Worm (Caenorhabditis elegans): Measurements from ENCODE around the gene R09H10.6.

The R09H10.6 gene

ce11 chrIV:10616366-10616765 is 8.0 kb downstream of the R09H10.6 start:
- no peak for TF ChIP-seq nhr-77 (tag; optimal IDR thresholded peaks at IDR 0.05)
- no peak for TF ChIP-seq hlh-11 (tag; optimal IDR thresholded peaks at IDR 0.05)
- peak; percentile 37 for TF ChIP-seq mxl-3 (GFP tag; optimal IDR thresholded peaks at IDR 0.05)
- TF ChIP-seq R02D3.7 (tag; optimal IDR thresholded peaks at IDR 0.05), result no peak
- peak in 1 of 2 experiments; percentile 78 for TF ChIP-seq unc-62 (GFP tag; optimal IDR thresholded peaks at IDR 0.05 in 1 of 2)
- TF ChIP-seq unc-62 (tag; optimal IDR thresholded peaks at IDR 0.05), result no peak
- no peak for TF ChIP-seq lin-29 (GFP tag; IDR thresholded peaks at IDR 0.05)

- TF ChIP-seq unc-39 (tag; optimal IDR thresholded peaks at IDR 0.05) (no peak), hlh-30 (tag; optimal IDR thresholded peaks at IDR 0.05; ENCODE audit: insufficient read depth) (peak; percentile 19), T20F7.1 (GFP tag; optimal IDR thresholded peaks at IDR 0.05) (no peak), unc-62 (GFP tag; optimal IDR thresholded peaks at IDR 0.05 in 1 of 2) (peak in 1 of 2 experiments; percentile 92), unc-62 (tag; optimal IDR thresholded peaks at IDR 0.05) (no peak), jun-1 (tag; optimal IDR thresholded peaks at IDR 0.05) (no peak), cey-2 (tag; optimal IDR thresholded peaks at IDR 0.05; ENCODE audit: borderline replicate concordance, insufficient read depth) (peak; percentile 2), mxl-2 (GFP tag; conservative IDR thresholded peaks at IDR 0.05) (no peak)
Observed at ce11 chrIV:10617099-10617498, 8.7 kb downstream of the R09H10.6 start.

- TF ChIP-seq zfp-3 (GFP tag; conservative IDR thresholded peaks at IDR 0.05), result 0 out of 2 replicates have a peak, but pooled peaks have one; percentile 33
- TF ChIP-seq ctbp-1 (GFP tag; IDR thresholded peaks at IDR 0.05), result no peak
Observed at ce11 chrIV:10620811-10621210, 12.4 kb downstream of the R09H10.6 start, which contains the start of gene R09H10.7. TSS of gene R09H10.7 (plus strand) at chrIV:10621111.

ce11 chrIV:10628724-10629123 is 20.3 kb downstream of the R09H10.6 start, which contains the start of gene R09H10.5:
TSS of gene R09H10.5 (minus strand) at chrIV:10628829.
- TF ChIP-seq ceh-82 (tag; optimal IDR thresholded peaks at IDR 0.05) (no peak), nhr-102 (tag; optimal IDR thresholded peaks at IDR 0.05) (no peak), nhr-42 (GFP tag; IDR thresholded peaks at IDR 0.05) (no peak), sdz-12 (GFP tag; optimal IDR thresholded peaks at IDR 0.05) (no peak), Y105C5A.15 (GFP tag; IDR thresholded peaks at IDR 0.05) (no peak), daf-8 (GFP tag; IDR thresholded peaks at IDR 0.05) (no peak), ztf-11 (tag; optimal IDR thresholded peaks at IDR 0.05) (no peak), T26A8.4 (GFP tag; IDR thresholded peaks at IDR 0.05) (no peak), madf-5 (GFP tag; IDR thresholded peaks at IDR 0.05) (no peak), dmd-6 (GFP tag; IDR thresholded peaks at IDR 0.05) (peak; percentile 38; the same call in 1 of the 2 replicates), Y75B8A.6 (GFP tag; IDR thresholded peaks at IDR 0.05) (no peak), tag-97 (GFP tag; IDR thresholded peaks at IDR 0.05) (no peak), ama-1 (optimal IDR thresholded peaks at IDR 0.05) (no peak), aha-1 (tag) (no peak), dmd-9 (GFP tag; IDR thresholded peaks at IDR 0.05) (no peak), duxl-1 (tag; optimal IDR thresholded peaks at IDR 0.05; ENCODE audit: poor library complexity) (no peak), nhr-48 (tag; optimal IDR thresholded peaks at IDR 0.05) (no peak), ZK337.2 (GFP tag; IDR thresholded peaks at IDR 0.05) (no peak), zfp-2 (tag; optimal IDR thresholded peaks at IDR 0.05) (no peak), vab-7 (GFP tag; IDR thresholded peaks at IDR 0.05) (no peak), Y5F2A.4 (GFP tag; optimal IDR thresholded peaks at IDR 0.05) (no peak), dve-1 (tag; optimal IDR thresholded peaks at IDR 0.05; ENCODE audit: insufficient read depth) (peak; percentile 20), unc-62 (GFP tag; optimal IDR thresholded peaks at IDR 0.05 in 1 of 2) (no peak), unc-62 (tag; optimal IDR thresholded peaks at IDR 0.05) (no peak), ceh-20 (GFP tag; IDR thresholded peaks at IDR 0.05) (peak; percentile 84), php-3 (GFP tag; IDR thresholded peaks at IDR 0.05) (peak; percentile 98), D1046.2 (GFP tag; IDR thresholded peaks at IDR 0.05) (no peak), lin-38 (GFP tag; IDR thresholded peaks at IDR 0.05) (no peak), T20F7.1 (GFP tag; optimal IDR thresholded peaks at IDR 0.05) (no peak), nhr-6 (tag; optimal IDR thresholded peaks at IDR 0.05) (no peak), lsy-2 (tag; optimal IDR thresholded peaks at IDR 0.05) (no peak), daf-16 (GFP tag; optimal IDR thresholded peaks at IDR 0.05) (no peak), daf-16 (tag; optimal IDR thresholded peaks at IDR 0.05) (peak; percentile 46), ZK546.5 (tag; optimal IDR thresholded peaks at IDR 0.05) (no peak)
